Worm (Caenorhabditis elegans): ENCODE results near the gene T07C12.10.

DNA sequence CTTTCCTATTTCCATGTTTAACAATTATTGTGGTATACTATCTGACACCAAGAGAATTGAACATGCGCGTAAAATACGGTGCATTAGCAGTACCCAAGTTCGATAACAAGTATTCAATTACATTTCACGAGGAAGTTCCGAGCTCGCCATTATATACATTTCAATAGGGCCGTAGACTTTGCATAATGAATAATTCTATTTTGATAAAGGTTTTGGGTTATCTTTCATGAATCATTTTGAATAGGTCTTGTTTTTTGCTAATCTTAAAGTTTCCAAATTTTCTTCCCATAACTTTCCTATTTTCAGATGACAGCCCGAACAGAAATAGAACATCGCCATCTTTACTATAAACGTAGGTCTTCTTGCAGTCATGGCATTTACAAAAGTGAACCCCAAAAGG lies 34.0 kb downstream of the T07C12.10 start, which contains the start of gene C50H2.13:
- TF ChIP-seq ceh-19 (GFP tag; optimal IDR thresholded peaks at IDR 0.05): no peak
- no peak for TF ChIP-seq F13H6.1 (tag; optimal IDR thresholded peaks at IDR 0.05)
- TF ChIP-seq syd-9 (tag; optimal IDR thresholded peaks at IDR 0.05): no peak
- no peak for TF ChIP-seq elt-2 (tag; optimal IDR thresholded peaks at IDR 0.05)
- TF ChIP-seq ama-1 (optimal IDR thresholded peaks at IDR 0.05): no peak
- TF ChIP-seq madf-2 (tag; optimal IDR thresholded peaks at IDR 0.05): no peak
